Worm (Caenorhabditis elegans) whole organism, early embryonic: ENCODE results near the gene hsd-2.
A peak's percentile ranks its signal among the peaks of the same experiment; 100 is the strongest.

Source experiments
- B0310.2 ChIP-seq: sonication (generic microtip); optimal IDR thresholded peaks from 2 replicates; lab custom pipeline; 2016; ENCODE audit warnings: mild to moderate bottlenecking, missing genetic modification characterization, missing compliant biosample characterization
- F13C5.2 ChIP-seq: sonication (generic microtip); optimal IDR thresholded peaks from 2 replicates; lab custom pipeline; 2017; ENCODE audit warnings: mild to moderate bottlenecking, missing genetic modification characterization, inconsistent platforms, missing compliant biosample characterization
- aly-1 ChIP-seq: sonication (generic microtip); optimal IDR thresholded peaks from 2 replicates; lab custom pipeline; 2016; ENCODE audit warnings: missing genetic modification characterization, missing compliant biosample characterization
- ama-1 ChIP-seq: fragments of 150-350 bp; optimal IDR thresholded peaks from 2 replicates; lab custom pipeline; 2014
- ceh-13 ChIP-seq: fragments of 200-800 bp; sonication (Bioruptor generic); optimal IDR thresholded peaks from 2 replicates; lab custom pipeline; 2018; ENCODE audit warnings: mild to moderate bottlenecking, missing genetic modification characterization, missing compliant biosample characterization
- ets-7 ChIP-seq: sonication (generic microtip); optimal IDR thresholded peaks from 2 replicates; lab custom pipeline; 2016; ENCODE audit warnings: missing genotype, missing genetic modification characterization, missing compliant biosample characterization
- hmbx-1 ChIP-seq: sonication (generic microtip); optimal IDR thresholded peaks from 2 replicates; lab custom pipeline; 2016; ENCODE audit warnings: mild to moderate bottlenecking, missing genetic modification characterization, missing compliant biosample characterization
- sea-1 ChIP-seq: fragments of 200-800 bp; sonication (Bioruptor generic); conservative IDR thresholded peaks from 2 replicates; pipeline ENCODE4 v1.3.6; 2022; ENCODE audit warnings: missing genetic modification characterization, missing compliant biosample characterization
- tbx-11 ChIP-seq: fragments of 200-800 bp; sonication (Bioruptor generic); IDR thresholded peaks from 2 replicates; pipeline ENCODE4 v1.3.6; 2022; ENCODE audit warnings: missing genetic modification characterization, missing compliant biosample characterization
- tbx-37 ChIP-seq: fragments of 200-800 bp; sonication (Bioruptor generic); conservative IDR thresholded peaks from 2 replicates; pipeline ENCODE4 v1.3.6; 2022; ENCODE audit warnings: missing genetic modification reagents, missing genetic modification characterization, missing compliant biosample characterization
- tra-4 ChIP-seq: sonication (generic microtip); optimal IDR thresholded peaks from 2 replicates; lab custom pipeline; 2017; ENCODE audit warnings: missing genetic modification characterization, missing compliant biosample characterization

- TF ChIP-seq ama-1 (lab: Kevin White, UChicago) (no peak), tbx-11 (GFP tag; lab: Robert Waterston, UW) (no peak), tra-4 (tag; lab: Kevin White, UChicago) (no peak), tbx-37 (GFP tag; lab: Robert Waterston, UW) (peak; percentile 46), ets-7 (tag; lab: Kevin White, UChicago) (no peak), hmbx-1 (tag; lab: Kevin White, UChicago) (no peak), ceh-13 (GFP tag; lab: Kevin White, UChicago) (no peak), aly-1 (tag; lab: Kevin White, UChicago) (peak; percentile 78), B0310.2 (tag; lab: Kevin White, UChicago) (no peak), sea-1 (GFP tag; lab: Robert Waterston, UW) (no peak), F13C5.2 (no peak)
These were observed 33.6 kb upstream of the hsd-2 start for ce11 chrX:4971427-4971826.
